Fruit fly (Drosophila melanogaster) whole organism, embryonic: ENCODE results near the gene Cyt-c-p.

Experiments used
- Atf-2 ChIP-seq: fragments of 200-800 bp; sonication (Bioruptor generic); optimal IDR thresholded peaks from 2 replicates; lab custom pipeline; 2016; ENCODE audit warnings: missing biosample characterization, missing genetic modification characterization
- CG10147 ChIP-seq: fragments of 200-800 bp; sonication (Bioruptor generic); optimal IDR thresholded peaks from 2 replicates; lab custom pipeline; 2019; ENCODE audit warnings: missing biosample characterization, mild to moderate bottlenecking, missing genetic modification characterization, moderate library complexity
- CG11085 ChIP-seq: fragments of 200-800 bp; sonication (Bioruptor generic); IDR thresholded peaks from 2 replicates; pipeline ENCODE4 v1.3.6; 2022; ENCODE audit warnings: missing biosample characterization, missing genetic modification characterization
- CG12104 ChIP-seq: fragments of 200-800 bp; sonication (Bioruptor generic); optimal IDR thresholded peaks from 3 replicates; lab custom pipeline; 2016; ENCODE audit warnings: missing biosample characterization, missing genetic modification characterization
- CG12299 ChIP-seq: fragments of 200-800 bp; sonication (Bioruptor generic); optimal IDR thresholded peaks from 2 replicates; lab custom pipeline; 2018; ENCODE audit warnings: missing biosample characterization, mild to moderate bottlenecking, missing genetic modification characterization
- CG12942 ChIP-seq: fragments of 200-800 bp; sonication (Bioruptor generic); optimal IDR thresholded peaks from 3 replicates; lab custom pipeline; 2016; ENCODE audit warnings: missing biosample characterization, missing genetic modification characterization
- CG14050 ChIP-seq: fragments of 200-800 bp; sonication (Bioruptor generic); IDR thresholded peaks from 3 replicates; pipeline ENCODE4 v1.3.6; 2022; ENCODE audit warnings: missing biosample characterization, missing genetic modification characterization
- CG14667 ChIP-seq: fragments of 200-800 bp; sonication (Bioruptor generic); IDR thresholded peaks from 2 replicates; pipeline ENCODE4 v1.3.6; 2022; ENCODE audit warnings: missing biosample characterization, missing genetic modification characterization
- CG15269 ChIP-seq: fragments of 200-800 bp; sonication (Bioruptor generic); optimal IDR thresholded peaks from 2 replicates; lab custom pipeline; 2018; ENCODE audit warnings: missing biosample characterization, mild to moderate bottlenecking, missing genetic modification characterization, moderate library complexity
- CG15514 ChIP-seq: fragments of 200-800 bp; sonication (Bioruptor generic); optimal IDR thresholded peaks from 3 replicates; lab custom pipeline; 2017; ENCODE audit warnings: missing biosample characterization, missing genetic modification characterization, mild to moderate bottlenecking, moderate library complexity, missing genetic modification reagents
- CG1603 ChIP-seq: fragments of 200-800 bp; sonication (Bioruptor generic); optimal IDR thresholded peaks from 2 replicates; lab custom pipeline; 2019; ENCODE audit warnings: missing biosample characterization, mild to moderate bottlenecking, missing genetic modification characterization, moderate library complexity
- CG1647 ChIP-seq: fragments of 200-800 bp; sonication (Bioruptor generic); optimal IDR thresholded peaks from 3 replicates; lab custom pipeline; 2016; ENCODE audit warnings: missing biosample characterization, missing genetic modification characterization
- CG16779 ChIP-seq: fragments of 200-800 bp; sonication (Bioruptor generic); IDR thresholded peaks from 2 replicates; pipeline ENCODE4 v1.3.6; 2022; ENCODE audit warnings: missing biosample characterization, missing genetic modification characterization
- CG16863 ChIP-seq: fragments of 200-800 bp; sonication (Bioruptor generic); optimal IDR thresholded peaks from 3 replicates; lab custom pipeline; 2016; ENCODE audit warnings: missing biosample characterization, missing genetic modification characterization
- CG17568 ChIP-seq: fragments of 200-800 bp; sonication (Bioruptor generic); optimal IDR thresholded peaks from 2 replicates; lab custom pipeline; 2018; ENCODE audit warnings: missing biosample characterization, mild to moderate bottlenecking, missing genetic modification characterization, moderate library complexity
- CG17829 ChIP-seq: fragments of 200-800 bp; optimal IDR thresholded peaks from 2 replicates; lab custom pipeline; 2019; ENCODE audit warnings: missing biosample characterization, mild to moderate bottlenecking, missing genetic modification characterization, moderate library complexity
- CG17912 ChIP-seq: fragments of 200-800 bp; sonication (Bioruptor generic); optimal IDR thresholded peaks from 2 replicates; lab custom pipeline; 2018; ENCODE audit warnings: missing biosample characterization, mild to moderate bottlenecking, missing genetic modification characterization
- CG18476 ChIP-seq: fragments of 200-800 bp; sonication (Bioruptor generic); optimal IDR thresholded peaks from 2 replicates; lab custom pipeline; 2016; ENCODE audit warnings: missing biosample characterization, mild to moderate bottlenecking, missing genetic modification characterization
- CG31224 ChIP-seq: fragments of 200-800 bp; sonication (Bioruptor generic); IDR thresholded peaks from 2 replicates; pipeline ENCODE4 v1.3.6; 2022; ENCODE audit warnings: missing biosample characterization, missing genetic modification characterization
- CG3407 ChIP-seq: fragments of 200-800 bp; sonication (Bioruptor generic); optimal IDR thresholded peaks from 2 replicates; lab custom pipeline; 2018; ENCODE audit warnings: missing biosample characterization, mild to moderate bottlenecking, missing genetic modification characterization
- CG4707 ChIP-seq: fragments of 200-800 bp; sonication (Bioruptor generic); optimal IDR thresholded peaks from 2 replicates; lab custom pipeline; 2018; ENCODE audit warnings: missing biosample characterization, mild to moderate bottlenecking, missing genetic modification characterization, moderate library complexity
- CG5180 ChIP-seq: fragments of 200-800 bp; sonication (Bioruptor generic); optimal IDR thresholded peaks from 3 replicates; lab custom pipeline; 2017; ENCODE audit warnings: missing biosample characterization, missing genetic modification characterization, mild to moderate bottlenecking, moderate library complexity, missing genetic modification reagents
- CG7372 ChIP-seq: fragments of 200-800 bp; sonication (Bioruptor generic); IDR thresholded peaks from 2 replicates; pipeline ENCODE4 v1.3.6; 2022; ENCODE audit warnings: missing biosample characterization, missing genetic modification characterization
- CG7987 ChIP-seq: fragments of 200-800 bp; sonication (Bioruptor generic); optimal IDR thresholded peaks from 2 replicates; lab custom pipeline; 2018; ENCODE audit warnings: missing biosample characterization, mild to moderate bottlenecking, missing genetic modification characterization, moderate library complexity
- CG9817 ChIP-seq: fragments of 200-800 bp; sonication (Bioruptor generic); optimal IDR thresholded peaks from 2 replicates; lab custom pipeline; 2018; ENCODE audit warnings: missing biosample characterization, mild to moderate bottlenecking, missing genetic modification characterization, moderate library complexity
- Dek ChIP-seq: fragments of 200-800 bp; sonication (Bioruptor generic); optimal IDR thresholded peaks from 3 replicates; lab custom pipeline; 2019; ENCODE audit warnings: missing biosample characterization, mild to moderate bottlenecking, missing genetic modification characterization, moderate library complexity
- Doc3 ChIP-seq: fragments of 200-800 bp; sonication (Bioruptor generic); IDR thresholded peaks from 3 replicates; pipeline ENCODE4 v1.3.6; 2022; ENCODE audit warnings: missing biosample characterization, missing genetic modification characterization; ENCODE audit not compliant: partially characterized antibody
- Dp ChIP-seq: fragments of 200-800 bp; sonication (Bioruptor generic); optimal IDR thresholded peaks from 2 replicates; lab custom pipeline; 2018; ENCODE audit warnings: missing biosample characterization, mild to moderate bottlenecking, missing genetic modification characterization, moderate library complexity
- Elba2 ChIP-seq: fragments of 200-800 bp; sonication (Bioruptor generic); optimal IDR thresholded peaks from 3 replicates; lab custom pipeline; 2016; ENCODE audit warnings: missing biosample characterization, missing genetic modification characterization
- H2.0 ChIP-seq: fragments of 200-800 bp; sonication (Bioruptor generic); IDR thresholded peaks from 2 replicates; pipeline ENCODE4 v1.3.6; 2022; ENCODE audit warnings: missing biosample characterization, missing genetic modification characterization
- Hey ChIP-seq: fragments of 200-800 bp; sonication (Bioruptor generic); optimal IDR thresholded peaks from 3 replicates; lab custom pipeline; 2018; ENCODE audit warnings: missing biosample characterization, mild to moderate bottlenecking, missing genetic modification characterization
- Hr51 ChIP-seq, 2 experiments: fragments of 200-800 bp; sonication (Bioruptor generic); optimal IDR thresholded peaks; 2 replicates in 1 of 2; 3 replicates in 1 of 2; lab custom pipeline; 2016 to 2018; ENCODE audit warnings: missing biosample characterization in 2 of 2, missing genetic modification characterization in 2 of 2, mild to moderate bottlenecking in 1 of 2, moderate library complexity in 1 of 2
- Lhr ChIP-seq: fragments of 200-800 bp; sonication (Bioruptor generic); optimal IDR thresholded peaks from 3 replicates; lab custom pipeline; 2017; ENCODE audit warnings: mild to moderate bottlenecking, missing biosample characterization, missing genetic modification reagents, missing genetic modification characterization
- PHDP ChIP-seq: fragments of 200-800 bp; sonication (Bioruptor generic); optimal IDR thresholded peaks from 3 replicates; lab custom pipeline; 2018; ENCODE audit warnings: missing biosample characterization, mild to moderate bottlenecking, missing genetic modification characterization, moderate library complexity
- Poxn ChIP-seq: fragments of 200-800 bp; sonication (Bioruptor generic); IDR thresholded peaks from 2 replicates; pipeline ENCODE4 v1.3.6; 2022; ENCODE audit warnings: missing biosample characterization, missing genetic modification characterization
- Rx ChIP-seq: fragments of 200-800 bp; sonication (Bioruptor generic); IDR thresholded peaks from 2 replicates; pipeline ENCODE4 v1.3.6; 2022; ENCODE audit warnings: missing biosample characterization, missing genetic modification characterization
- bigmax ChIP-seq: fragments of 200-800 bp; sonication (Bioruptor generic); optimal IDR thresholded peaks from 2 replicates; lab custom pipeline; 2018; ENCODE audit warnings: missing biosample characterization, mild to moderate bottlenecking, missing genetic modification characterization
- crc ChIP-seq: fragments of 200-800 bp; sonication (Bioruptor generic); optimal IDR thresholded peaks from 2 replicates; lab custom pipeline; 2016; ENCODE audit warnings: missing biosample characterization, missing genetic modification characterization
- danr ChIP-seq: fragments of 200-800 bp; sonication (Bioruptor generic); IDR thresholded peaks from 2 replicates; pipeline ENCODE4 v1.3.6; 2022; ENCODE audit warnings: missing biosample characterization, missing genetic modification characterization
- dimm ChIP-seq: fragments of 200-800 bp; sonication (Bioruptor generic); IDR thresholded peaks from 2 replicates; pipeline ENCODE4 v1.3.6; 2022; ENCODE audit warnings: missing biosample characterization, missing genetic modification characterization
- gfzf ChIP-seq: fragments of 200-800 bp; sonication (Bioruptor generic); optimal IDR thresholded peaks from 2 replicates; lab custom pipeline; 2016; ENCODE audit warnings: missing biosample characterization, mild to moderate bottlenecking, missing genetic modification characterization, moderate library complexity
- her ChIP-seq: fragments of 200-800 bp; sonication (Bioruptor generic); optimal IDR thresholded peaks from 2 replicates; lab custom pipeline; 2016; ENCODE audit warnings: missing biosample characterization, missing genetic modification characterization
- hkb ChIP-seq, 2 experiments: fragments of 200-800 bp in 1 of 2; fragments of >200 bp in 1 of 2; sonication (Bioruptor generic) in 1 of 2; IDR thresholded peaks in 1 of 2; optimal IDR thresholded peaks in 1 of 2; 2 replicates each; pipeline versions ENCODE4 v1.3.6 to Lab custom; 2017 to 2022; ENCODE audit warnings: missing biosample characterization in 1 of 2, missing genetic modification characterization in 1 of 2
- ind ChIP-seq: fragments of 200-800 bp; sonication (Bioruptor generic); optimal IDR thresholded peaks from 3 replicates; lab custom pipeline; 2016; ENCODE audit warnings: missing biosample characterization, missing genetic modification characterization
- klu ChIP-seq: fragments of 200-800 bp; sonication (Bioruptor generic); IDR thresholded peaks from 2 replicates; pipeline ENCODE4 v1.3.6; 2022; ENCODE audit warnings: missing biosample characterization, missing genetic modification characterization
- lov ChIP-seq, 2 experiments: fragments of 200-800 bp in 1 of 2; fragments of >200 bp in 1 of 2; sonication (Bioruptor generic) in 1 of 2; IDR thresholded peaks in 1 of 2; optimal IDR thresholded peaks in 1 of 2; 2 replicates in 1 of 2; 3 replicates in 1 of 2; pipeline versions ENCODE4 v1.3.6 to Lab custom; 2017 to 2022; ENCODE audit warnings: missing biosample characterization in 1 of 2, missing genetic modification characterization in 1 of 2
- nmo ChIP-seq: fragments of 200-800 bp; sonication (Bioruptor generic); optimal IDR thresholded peaks from 2 replicates; lab custom pipeline; 2018; ENCODE audit warnings: missing biosample characterization, mild to moderate bottlenecking, missing genetic modification characterization, moderate library complexity
- so ChIP-seq: fragments of 200-800 bp; sonication (Bioruptor generic); IDR thresholded peaks from 3 replicates; pipeline ENCODE4 v1.3.6; 2022; ENCODE audit warnings: missing biosample characterization, missing genetic modification characterization
- trh ChIP-seq: fragments of 200-800 bp; sonication (Bioruptor generic); optimal IDR thresholded peaks from 2 replicates; lab custom pipeline; 2016; ENCODE audit warnings: missing biosample characterization, missing genetic modification characterization
- zfh2 ChIP-seq: fragments of 200-800 bp; sonication (Bioruptor generic); optimal IDR thresholded peaks from 2 replicates; lab custom pipeline; 2016; ENCODE audit warnings: missing biosample characterization, missing genetic modification characterization

Gene Cyt-c-p

DNA sequence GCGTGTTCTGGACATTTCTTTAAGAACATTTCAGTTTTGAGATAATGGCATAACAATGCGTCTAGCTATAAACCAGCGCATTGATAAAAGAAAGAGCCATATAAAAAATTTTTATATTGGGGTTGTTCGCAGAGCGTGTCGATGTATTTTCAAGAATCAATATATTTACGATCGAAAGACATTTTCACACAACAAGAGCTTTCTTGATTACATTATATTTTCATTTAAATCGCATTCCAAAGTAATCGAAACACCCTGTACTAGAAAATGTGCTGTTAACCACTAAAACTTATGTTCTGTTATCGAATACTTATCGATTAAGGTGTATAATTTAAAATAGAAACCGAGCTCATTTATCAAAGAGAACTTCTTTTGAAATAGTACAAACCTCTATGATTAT lies 16.0 kb upstream of the Cyt-c-p start (continued):
- no peak for TF ChIP-seq CG12942 (GFP tag; lab: Kevin White, UChicago)
- no peak for TF ChIP-seq CG4707 (GFP tag; lab: Kevin White, UChicago)
- no peak for TF ChIP-seq so
- TF ChIP-seq lov (optimal IDR thresholded peaks at IDR 0.05; lab: Kevin White, UChicago), result no peak
- no peak for TF ChIP-seq lov (GFP tag; IDR thresholded peaks at IDR 0.05; lab: Robert Waterston, UW)
- peak; percentile 49 for TF ChIP-seq CG10147 (GFP tag; lab: Kevin White, UChicago)
- TF ChIP-seq her (GFP tag; lab: Kevin White, UChicago), result no peak
- TF ChIP-seq Poxn (GFP tag; lab: Robert Waterston, UW), result no peak
- TF ChIP-seq klu, result peak; percentile 36
- peak; percentile 42 for TF ChIP-seq Dek (tag; lab: Kevin White, UChicago)
- TF ChIP-seq bigmax (GFP tag; lab: Kevin White, UChicago), result no peak
- TF ChIP-seq CG1647, result peak; percentile 23
- peak; percentile 43 for TF ChIP-seq CG12104
- no peak for TF ChIP-seq CG17912
- TF ChIP-seq gfzf, result no peak
- TF ChIP-seq CG17829, result no peak
- no peak for TF ChIP-seq CG7372 (GFP tag; lab: Robert Waterston, UW)
- TF ChIP-seq nmo (GFP tag; lab: Kevin White, UChicago), result peak; percentile 37
- TF ChIP-seq ind, result no peak
- TF ChIP-seq PHDP (tag; lab: Kevin White, UChicago), result peak; percentile 58
- TF ChIP-seq CG9817, result peak; percentile 64
- no peak for TF ChIP-seq Hey (tag; lab: Kevin White, UChicago)
- no peak for TF ChIP-seq CG5180 (GFP tag; lab: Kevin White, UChicago)
- TF ChIP-seq CG16779 (GFP tag; lab: Robert Waterston, UW), result no peak
- no peak for TF ChIP-seq CG3407 (GFP tag; lab: Kevin White, UChicago)
- TF ChIP-seq CG14667 (GFP tag; lab: Robert Waterston, UW), result no peak
- TF ChIP-seq CG12299 (tag; lab: Kevin White, UChicago), result peak; percentile 11
- no peak for TF ChIP-seq Elba2 (GFP tag; lab: Kevin White, UChicago)
- TF ChIP-seq Hr51 (GFP tag; optimal IDR thresholded peaks at IDR 0.05; lab: Kevin White, UChicago), result peak in 1 of 2 experiments; percentile 28
- TF ChIP-seq Doc3 (GFP tag; lab: Robert Waterston, UW), result no peak
- no peak for TF ChIP-seq Lhr (GFP tag; lab: Kevin White, UChicago)
- TF ChIP-seq crc (GFP tag; lab: Kevin White, UChicago), result peak; percentile 25
- TF ChIP-seq H2.0, result no peak
- TF ChIP-seq Rx (GFP tag; lab: Robert Waterston, UW), result no peak
- TF ChIP-seq CG15514, result no peak
- no peak for TF ChIP-seq hkb (optimal IDR thresholded peaks at IDR 0.05; lab: Kevin White, UChicago)
- TF ChIP-seq hkb (GFP tag; IDR thresholded peaks at IDR 0.05; lab: Robert Waterston, UW), result peak; percentile 69
- TF ChIP-seq CG7987, result no peak
- no peak for TF ChIP-seq CG11085 (GFP tag; lab: Robert Waterston, UW)
- no peak; the same call in 2 of the 3 replicates for TF ChIP-seq CG14050 (GFP tag; lab: Robert Waterston, UW)
- no peak for TF ChIP-seq Atf-2 (GFP tag; lab: Kevin White, UChicago)
- peak; percentile 59 for TF ChIP-seq zfh2 (GFP tag; lab: Kevin White, UChicago)
- TF ChIP-seq dimm (GFP tag; lab: Robert Waterston, UW), result no peak
- peak; percentile 74 for TF ChIP-seq Dp (GFP tag; lab: Kevin White, UChicago)
- peak; percentile 31 for TF ChIP-seq CG1603 (tag; lab: Kevin White, UChicago)
- no peak for TF ChIP-seq CG31224 (GFP tag; lab: Robert Waterston, UW)
- no peak for TF ChIP-seq danr (GFP tag; lab: Robert Waterston, UW)
- TF ChIP-seq trh (GFP tag; lab: Kevin White, UChicago), result no peak
- TF ChIP-seq CG15269, result peak; percentile 63
- TF ChIP-seq CG17568 (GFP tag; lab: Kevin White, UChicago), result peak; percentile 10
- TF ChIP-seq CG18476 (GFP tag; lab: Kevin White, UChicago), result peak; percentile 35
- no peak for TF ChIP-seq CG16863
